Worm (Caenorhabditis elegans) whole organism, midembryonic: Measurements from ENCODE around the gene dsb-2.

Experiments used
- T22C8.4 ChIP-seq: fragments of 200-800 bp; sonication (Bioruptor generic); IDR thresholded peaks from 2 replicates; pipeline ENCODE4 v1.3.6; 2022; ENCODE audit warnings: missing genetic modification characterization, missing compliant biosample characterization
- cog-1 ChIP-seq: sonication (generic microtip); optimal IDR thresholded peaks from 2 replicates; lab custom pipeline; 2016; ENCODE audit warnings: missing genetic modification characterization, missing compliant biosample characterization
- flt-1 ChIP-seq: fragments of 200-800 bp; sonication (Bioruptor generic); IDR thresholded peaks from 2 replicates; pipeline ENCODE4 v1.3.6; 2022; ENCODE audit warnings: missing genetic modification characterization, missing compliant biosample characterization
- klf-2 ChIP-seq: fragments of 200-800 bp; sonication (Bioruptor generic); conservative IDR thresholded peaks from 2 replicates; pipeline ENCODE4 v1.3.6; 2022; ENCODE audit warnings: missing genetic modification reagents, missing genetic modification characterization, missing compliant biosample characterization
- med-1 ChIP-seq: sonication (generic microtip); optimal IDR thresholded peaks from 2 replicates; lab custom pipeline; 2017; ENCODE audit warnings: missing genetic modification characterization, mild to moderate bottlenecking, missing compliant biosample characterization, antibody characterized with exemption, missing genetic modification reagents; ENCODE audit not compliant: insufficient read depth
- ref-1 ChIP-seq: fragments of 200-800 bp; sonication (Bioruptor generic); conservative IDR thresholded peaks from 2 replicates; pipeline ENCODE4 v1.3.6; 2022; ENCODE audit warnings: missing genetic modification reagents, missing genetic modification characterization, missing compliant biosample characterization
- tab-1 ChIP-seq: fragments of 200-800 bp; sonication (Bioruptor generic); IDR thresholded peaks from 2 replicates; pipeline ENCODE4 v1.3.6; 2022; ENCODE audit warnings: missing genetic modification characterization, missing compliant biosample characterization
- ztf-23 ChIP-seq: fragments of 200-800 bp; sonication (Bioruptor generic); IDR thresholded peaks from 2 replicates; pipeline ENCODE4 v1.3.6; 2022; ENCODE audit warnings: missing genetic modification reagents, missing genetic modification characterization, missing compliant biosample characterization
- ztf-29 ChIP-seq: fragments of 200-800 bp; sonication (Bioruptor generic); IDR thresholded peaks from 2 replicates; pipeline ENCODE4 v1.3.6; 2022; ENCODE audit warnings: missing genetic modification reagents, missing genetic modification characterization, missing compliant biosample characterization

DNA sequence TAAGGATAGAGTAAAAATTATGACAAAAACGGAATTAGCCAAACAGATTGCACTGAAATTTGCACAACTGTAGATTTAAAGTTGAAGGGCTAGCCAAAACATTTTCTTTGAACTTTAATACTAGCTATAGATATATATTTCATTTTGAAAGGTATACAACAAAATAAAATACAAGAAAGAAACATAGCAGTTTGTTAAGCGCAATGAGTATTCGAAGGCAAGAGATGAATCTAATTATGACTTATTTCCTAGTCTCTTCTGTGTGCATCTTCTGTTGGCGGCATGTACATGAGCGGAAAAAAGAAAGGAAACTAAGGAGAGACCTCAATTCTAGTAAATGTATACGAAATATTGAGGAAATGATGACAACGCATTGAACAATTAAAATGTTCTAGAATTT is 21.2 kb downstream of the dsb-2 start:
- TF ChIP-seq ztf-23 (no peak), ztf-29 (GFP tag; lab: Robert Waterston, UW) (no peak), flt-1 (GFP tag; lab: Robert Waterston, UW) (no peak), cog-1 (tag; lab: Kevin White, UChicago) (no peak), T22C8.4 (GFP tag; lab: Robert Waterston, UW) (no peak), tab-1 (GFP tag; lab: Robert Waterston, UW) (no peak), med-1 (GFP tag; lab: Kevin White, UChicago) (no peak), ref-1 (GFP tag; lab: Robert Waterston, UW) (no peak), klf-2 (GFP tag; lab: Robert Waterston, UW) (no peak)
